Worm (Caenorhabditis elegans) whole organism, mixed stage, embryonic: ENCODE measurements around the gene C34F11.5.
A peak's percentile ranks its signal among the peaks of the same experiment; 100 is the strongest.

Experiments
- M03D4.4 ChIP-seq: sonication (generic microtip); optimal IDR thresholded peaks from 2 replicates; lab custom pipeline; 2017; ENCODE audit warnings: mild to moderate bottlenecking, missing genetic modification characterization, missing compliant biosample characterization
- bed-3 ChIP-seq: fragments of 200-800 bp; sonication (Bioruptor generic); optimal IDR thresholded peaks from 3 replicates; lab custom pipeline; 2018; ENCODE audit warnings: mild to moderate bottlenecking, missing genetic modification characterization, moderate library complexity, missing compliant biosample characterization
- blmp-1 ChIP-seq: fragments of 150-350 bp; optimal IDR thresholded peaks from 2 replicates; lab custom pipeline; 2014; ENCODE audit warnings: missing biosample characterization, missing genetic modification characterization
- ceh-39 ChIP-seq: fragments of 150-350 bp; optimal IDR thresholded peaks from 2 replicates; lab custom pipeline; 2014; ENCODE audit warnings: missing biosample characterization, missing genetic modification characterization
- ceh-43 ChIP-seq: fragments of 200-800 bp; sonication (Bioruptor generic); optimal IDR thresholded peaks from 2 replicates; lab custom pipeline; 2018; ENCODE audit warnings: mild to moderate bottlenecking, missing genetic modification characterization, moderate library complexity, missing compliant biosample characterization
- ceh-83 ChIP-seq: fragments of 200-800 bp; sonication (Bioruptor generic); optimal IDR thresholded peaks from 2 replicates; lab custom pipeline; 2018; ENCODE audit warnings: mild to moderate bottlenecking, missing genetic modification characterization, missing compliant biosample characterization
- ces-1 ChIP-seq: fragments of 150-350 bp; optimal IDR thresholded peaks from 2 replicates; lab custom pipeline; 2014; ENCODE audit warnings: missing biosample characterization, missing genetic modification reagents, missing genetic modification characterization
- cnd-1 ChIP-seq: fragments of 200-800 bp; sonication (Bioruptor generic); optimal IDR thresholded peaks from 2 replicates; lab custom pipeline; 2018; ENCODE audit warnings: mild to moderate bottlenecking, missing genetic modification characterization, missing compliant biosample characterization
- drap-1 ChIP-seq: fragments of 200-800 bp; sonication (Bioruptor generic); optimal IDR thresholded peaks from 3 replicates; lab custom pipeline; 2018; ENCODE audit warnings: mild to moderate bottlenecking, missing genetic modification characterization, missing compliant biosample characterization
- elt-1 ChIP-seq: sonication (generic microtip); optimal IDR thresholded peaks from 2 replicates; lab custom pipeline; 2017; ENCODE audit warnings: missing genetic modification characterization, mild to moderate bottlenecking, missing compliant biosample characterization, antibody characterized with exemption, moderate library complexity, borderline replicate concordance; ENCODE audit not compliant: insufficient read depth
- elt-3 ChIP-seq: fragments of 150-350 bp; optimal IDR thresholded peaks from 2 replicates; lab custom pipeline; 2014; ENCODE audit warnings: missing biosample characterization, missing genetic modification characterization
- ham-2 ChIP-seq: fragments of 200-800 bp; sonication (Bioruptor generic); optimal IDR thresholded peaks from 2 replicates; lab custom pipeline; 2018; ENCODE audit warnings: mild to moderate bottlenecking, missing genetic modification characterization, missing compliant biosample characterization
- hlh-1 ChIP-seq: fragments of 150-350 bp; optimal IDR thresholded peaks from 2 replicates; lab custom pipeline; 2014; ENCODE audit warnings: missing biosample characterization, missing genetic modification reagents, missing genetic modification characterization
- lin-13 ChIP-seq: fragments of 150-350 bp; optimal IDR thresholded peaks from 2 replicates; lab custom pipeline; 2014; ENCODE audit warnings: missing biosample characterization, missing genetic modification characterization
- lin-32 ChIP-seq: fragments of 200-800 bp; sonication (Bioruptor generic); optimal IDR thresholded peaks from 2 replicates; lab custom pipeline; 2018; ENCODE audit warnings: mild to moderate bottlenecking, missing genetic modification characterization, missing compliant biosample characterization
- lsy-2 ChIP-seq: fragments of 150-350 bp; optimal IDR thresholded peaks from 2 replicates; lab custom pipeline; 2014; ENCODE audit warnings: missing biosample characterization, missing genetic modification characterization
- mab-5 ChIP-seq: fragments of 150-350 bp; optimal IDR thresholded peaks from 2 replicates; lab custom pipeline; 2014; ENCODE audit warnings: missing biosample characterization, missing genetic modification characterization
- mep-1 ChIP-seq: fragments of 150-350 bp; optimal IDR thresholded peaks from 2 replicates; lab custom pipeline; 2017; ENCODE audit warnings: missing biosample characterization, missing genetic modification reagents, missing genetic modification characterization, inconsistent platforms
- mls-2 ChIP-seq: sonication (generic microtip); optimal IDR thresholded peaks from 2 replicates; lab custom pipeline; 2016; ENCODE audit warnings: mild to moderate bottlenecking, missing genetic modification characterization, moderate library complexity, missing compliant biosample characterization
- nhr-12 ChIP-seq: fragments of 150-350 bp; optimal IDR thresholded peaks from 2 replicates; lab custom pipeline; 2014; ENCODE audit warnings: missing biosample characterization, missing genetic modification characterization
- nhr-2 ChIP-seq: fragments of 150-350 bp; optimal IDR thresholded peaks from 2 replicates; lab custom pipeline; 2014; ENCODE audit warnings: missing biosample characterization, missing genetic modification characterization
- nhr-237 ChIP-seq: fragments of 150-350 bp; optimal IDR thresholded peaks from 2 replicates; lab custom pipeline; 2014; ENCODE audit warnings: missing biosample characterization, missing genetic modification characterization
- nhr-76 ChIP-seq: sonication (generic microtip); optimal IDR thresholded peaks from 2 replicates; lab custom pipeline; 2017; ENCODE audit warnings: missing biosample characterization, missing genetic modification characterization
- pha-4 ChIP-seq: fragments of 150-350 bp; optimal IDR thresholded peaks from 2 replicates; lab custom pipeline; 2018; ENCODE audit warnings: missing biosample characterization, missing genetic modification reagents, missing genetic modification characterization
- sem-2 ChIP-seq: fragments of 200-800 bp; sonication (Bioruptor generic); optimal IDR thresholded peaks from 2 replicates; lab custom pipeline; 2018; ENCODE audit warnings: mild to moderate bottlenecking, missing genetic modification characterization, missing compliant biosample characterization
- snpc-4 ChIP-seq: fragments of 150-350 bp; optimal IDR thresholded peaks from 2 replicates; lab custom pipeline; 2014; ENCODE audit warnings: missing biosample characterization, missing genetic modification characterization
- sptf-1 ChIP-seq: sonication (generic microtip); optimal IDR thresholded peaks from 2 replicates; lab custom pipeline; 2017; ENCODE audit warnings: mild to moderate bottlenecking, missing genetic modification characterization, moderate library complexity, missing compliant biosample characterization
- tbx-8 ChIP-seq: fragments of 200-800 bp; sonication (Bioruptor generic); optimal IDR thresholded peaks from 2 replicates; lab custom pipeline; 2018; ENCODE audit warnings: mild to moderate bottlenecking, missing genetic modification characterization, moderate library complexity, missing compliant biosample characterization
- unc-120 ChIP-seq: sonication (generic microtip); optimal IDR thresholded peaks from 2 replicates; lab custom pipeline; 2017; ENCODE audit warnings: missing genetic modification characterization, missing compliant biosample characterization; ENCODE audit not compliant: poor library complexity, severe bottlenecking
- unc-39 ChIP-seq: fragments of 150-350 bp; optimal IDR thresholded peaks from 2 replicates; lab custom pipeline; 2014; ENCODE audit warnings: missing biosample characterization, missing genetic modification characterization
- unc-62 ChIP-seq: fragments of 150-350 bp; optimal IDR thresholded peaks from 2 replicates; lab custom pipeline; 2014; ENCODE audit warnings: missing biosample characterization, missing genetic modification reagents, missing genetic modification characterization
- zip-8 ChIP-seq: fragments of 150-350 bp; optimal IDR thresholded peaks from 2 replicates; lab custom pipeline; 2014; ENCODE audit warnings: missing biosample characterization, missing genetic modification characterization
- ztf-11 ChIP-seq: fragments of 150-350 bp; optimal IDR thresholded peaks from 2 replicates; lab custom pipeline; 2014; ENCODE audit warnings: missing biosample characterization, missing genetic modification characterization

Gene C34F11.5

DNA sequence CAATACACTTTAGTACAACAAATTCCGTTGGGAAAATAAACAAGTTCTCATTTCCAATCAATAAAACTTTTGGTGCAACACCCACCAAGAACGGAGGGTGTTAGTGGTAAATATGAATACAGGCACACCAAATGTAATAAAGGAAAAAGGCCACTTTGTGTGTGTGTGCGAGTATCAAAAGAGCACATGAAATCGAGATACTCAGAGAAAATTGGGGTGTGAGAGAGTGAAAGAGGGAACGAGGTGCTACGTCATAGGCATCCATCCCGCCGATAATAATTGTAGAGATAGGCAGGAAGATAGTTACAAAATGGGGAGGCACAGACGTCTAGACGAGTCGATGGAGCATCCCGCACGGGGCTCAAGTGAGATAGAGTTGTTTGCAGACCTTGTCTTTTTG, 32.2 kb downstream of the C34F11.5 start:
- TF ChIP-seq pha-4 (tag; lab: Kevin White, UChicago) (peak; percentile 52), unc-39 (tag; lab: Kevin White, UChicago) (no peak), hlh-1 (tag; lab: Kevin White, UChicago) (peak; percentile 26), elt-1 (no peak), mep-1 (tag; lab: Kevin White, UChicago) (no peak), nhr-76 (no peak), ceh-43 (GFP tag; lab: Kevin White, UChicago) (no peak), lin-32 (GFP tag; lab: Kevin White, UChicago) (no peak), nhr-12 (tag; lab: Kevin White, UChicago) (no peak), lsy-2 (no peak), ces-1 (peak; percentile 89), nhr-2 (tag; lab: Kevin White, UChicago) (no peak), elt-3 (tag; lab: Kevin White, UChicago) (no peak), sptf-1 (peak; percentile 47), M03D4.4 (no peak), mls-2 (peak; percentile 37), snpc-4 (tag; lab: Kevin White, UChicago) (no peak), zip-8 (no peak), ceh-39 (tag; lab: Kevin White, UChicago) (peak; percentile 54), tbx-8 (GFP tag; lab: Kevin White, UChicago) (no peak), drap-1 (no peak), nhr-237 (no peak), sem-2 (GFP tag; lab: Kevin White, UChicago) (no peak), lin-13 (no peak), mab-5 (tag; lab: Kevin White, UChicago) (no peak), unc-120 (peak; percentile 33), cnd-1 (tag; lab: Kevin White, UChicago) (no peak), ztf-11 (tag; lab: Kevin White, UChicago) (no peak), ham-2 (GFP tag; lab: Kevin White, UChicago) (no peak), blmp-1 (no peak), bed-3 (GFP tag; lab: Kevin White, UChicago) (no peak), unc-62 (GFP tag; lab: Kevin White, UChicago) (peak; percentile 37)

DNA sequence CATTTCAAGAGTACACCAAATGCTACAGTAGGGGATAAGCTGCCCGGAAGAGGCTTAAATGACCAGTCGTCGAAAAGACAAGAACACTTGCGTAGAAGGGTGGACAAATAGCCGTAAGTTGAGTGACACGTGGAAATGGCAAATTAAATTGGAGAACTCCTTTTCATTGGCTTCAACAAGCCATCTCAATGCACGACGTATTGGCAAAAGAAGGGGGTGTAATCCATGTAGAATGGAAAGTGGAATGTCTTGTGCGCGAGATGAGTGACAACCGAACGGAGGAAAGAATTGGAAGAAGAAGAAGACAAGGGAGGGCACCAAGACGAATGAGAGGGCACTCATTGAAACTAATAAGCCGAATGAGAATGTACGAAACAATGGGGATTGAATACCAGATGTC, 33.1 kb downstream of the C34F11.5 start:
- no peak for TF ChIP-seq ceh-43 (GFP tag; lab: Kevin White, UChicago)
- TF ChIP-seq ces-1: peak; percentile 17
- peak; percentile 40 for TF ChIP-seq ham-2 (GFP tag; lab: Kevin White, UChicago)
- TF ChIP-seq cnd-1 (tag; lab: Kevin White, UChicago): peak; percentile 12
- peak; percentile 42 for TF ChIP-seq mls-2
- TF ChIP-seq unc-62 (GFP tag; lab: Kevin White, UChicago): peak; percentile 68
- no peak for TF ChIP-seq nhr-76
- no peak for TF ChIP-seq sem-2 (GFP tag; lab: Kevin White, UChicago)

DNA sequence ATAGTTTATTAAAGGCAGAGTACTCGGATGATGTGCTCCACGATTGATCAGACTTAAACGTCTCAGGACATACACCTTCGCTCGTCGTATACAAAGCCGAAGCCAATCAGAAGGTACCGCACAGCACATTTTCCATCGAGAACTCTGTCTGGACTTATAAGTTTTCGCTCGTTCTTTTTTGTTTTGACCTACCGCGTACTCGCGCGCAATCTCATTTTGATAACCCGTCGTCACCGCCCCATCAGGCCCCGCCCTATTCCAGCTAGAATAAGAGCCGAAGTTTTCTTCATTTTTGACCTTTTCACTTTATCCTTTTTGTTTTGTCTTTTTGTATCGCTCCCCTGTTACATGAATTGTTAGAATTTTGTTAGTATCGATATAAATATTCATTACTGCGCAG, 34.0 kb downstream of the C34F11.5 start, which contains the start of gene EGAP2.2:
TSS of gene EGAP2.2 (plus strand) at position 301 of the 400 bp plus-strand sequence.
- TF ChIP-seq cnd-1 (tag; lab: Kevin White, UChicago): no peak
- no peak for TF ChIP-seq ztf-11 (tag; lab: Kevin White, UChicago)

DNA sequence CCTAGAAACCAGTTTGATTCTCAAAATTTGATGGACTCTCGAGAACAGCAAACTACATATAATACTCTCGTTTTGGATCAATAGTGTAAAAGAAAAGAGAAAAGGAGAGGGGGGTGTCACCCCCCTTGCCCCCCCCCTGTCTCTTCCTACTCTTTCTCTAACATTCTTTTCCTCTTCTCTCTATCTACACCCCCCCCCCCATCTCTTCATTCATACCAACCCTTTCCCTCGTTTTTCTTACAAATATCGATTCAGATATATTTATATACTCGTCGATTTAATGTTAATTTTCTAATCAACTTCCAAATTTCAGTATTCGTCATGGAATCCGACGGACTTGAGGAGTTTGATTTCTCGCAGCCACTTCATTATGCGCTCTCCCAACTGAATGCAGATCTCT, 35.5 kb downstream of the C34F11.5 start, which contains the start of gene EGAP2.1:
TSS of gene EGAP2.1 (plus strand) at position 301 of the 400 bp plus-strand sequence.
- TF ChIP-seq M03D4.4: peak; percentile 30
- TF ChIP-seq ceh-83 (GFP tag; lab: Kevin White, UChicago): no peak

DNA sequence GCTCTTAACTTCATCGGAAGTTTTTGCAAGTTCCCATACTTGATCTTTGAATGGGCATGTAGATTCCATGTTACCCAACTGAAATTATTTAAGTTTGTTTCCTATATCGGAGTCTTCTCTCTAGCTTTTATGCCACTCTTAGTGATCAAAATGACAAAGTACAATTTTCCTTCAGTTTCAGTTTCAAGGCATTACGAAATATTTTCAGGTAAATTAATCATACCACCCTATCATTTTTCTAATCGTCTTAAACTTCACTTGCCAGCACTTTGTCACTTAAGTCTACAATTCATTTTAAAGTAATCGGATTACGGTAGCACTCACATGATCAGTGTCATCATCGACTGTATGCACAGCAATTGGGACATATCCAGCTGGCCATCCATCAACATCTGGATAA, 39.1 kb downstream of the C34F11.5 start:
- TF ChIP-seq ces-1 (no peak), snpc-4 (tag; lab: Kevin White, UChicago) (no peak), ceh-83 (GFP tag; lab: Kevin White, UChicago) (no peak), nhr-76 (no peak), nhr-2 (tag; lab: Kevin White, UChicago) (no peak), nhr-12 (tag; lab: Kevin White, UChicago) (no peak), lin-13 (no peak)
